Fruit fly (Drosophila melanogaster): ENCODE results near the gene Gdh.

Gdh gene

dm6 chr3R:23939921-23940839 lies 2.7 kb downstream of the Gdh start:
- TF ChIP-seq CG1620 (GFP tag; optimal IDR thresholded peaks at IDR 0.05) (peak; percentile 85), CG14711 (tag; optimal IDR thresholded peaks at IDR 0.05) (peak; percentile 78), cic (GFP tag; optimal IDR thresholded peaks at IDR 0.05) (peak; percentile 98), Hr96 (GFP tag; optimal IDR thresholded peaks at IDR 0.05) (peak; percentile 57), kay (GFP tag; ENCODE audit: borderline replicate concordance) (peak; percentile 99), pad (GFP tag; optimal IDR thresholded peaks at IDR 0.05) (peak; percentile 81), CG5204 (GFP tag; optimal IDR thresholded peaks at IDR 0.05) (no peak), CG7045 (GFP tag; optimal IDR thresholded peaks at IDR 0.05) (peak; percentile 94), Clk (GFP tag; optimal IDR thresholded peaks at IDR 0.05) (peak; percentile 91), ovo (GFP tag; optimal IDR thresholded peaks at IDR 0.05) (peak; percentile 98), bab1 (GFP tag; optimal IDR thresholded peaks at IDR 0.05) (no peak), toe (GFP tag; optimal IDR thresholded peaks at IDR 0.05) (no peak), tj (GFP tag; optimal IDR thresholded peaks at IDR 0.05) (no peak), Mnt (GFP tag; optimal IDR thresholded peaks at IDR 0.05) (peak; percentile 87), CG7101 (tag; optimal IDR thresholded peaks at IDR 0.05) (peak; percentile 92), Crg-1 (GFP tag; optimal IDR thresholded peaks at IDR 0.05) (peak; percentile 97), CG12768 (GFP tag; optimal IDR thresholded peaks at IDR 0.05) (peak; percentile 97), CG11617 (GFP tag; optimal IDR thresholded peaks at IDR 0.05) (peak; percentile 83), CG33017 (tag; optimal IDR thresholded peaks at IDR 0.05) (peak; percentile 86), cnc (optimal IDR thresholded peaks at IDR 0.05) (no peak)

dm6 chr3R:23938564-23939122 lies 4.3 kb downstream of the Gdh start:
- TF ChIP-seq CG14711 (tag; optimal IDR thresholded peaks at IDR 0.05): no peak
- no peak for TF ChIP-seq tj (GFP tag; optimal IDR thresholded peaks at IDR 0.05)
- no peak for TF ChIP-seq CG1620 (GFP tag; optimal IDR thresholded peaks at IDR 0.05)
- TF ChIP-seq Hr96 (GFP tag; optimal IDR thresholded peaks at IDR 0.05): no peak
- TF ChIP-seq Mnt (GFP tag; optimal IDR thresholded peaks at IDR 0.05): peak; percentile 37
- no peak for TF ChIP-seq CG7101 (tag; optimal IDR thresholded peaks at IDR 0.05)
- peak; percentile 54 for TF ChIP-seq pad (GFP tag; optimal IDR thresholded peaks at IDR 0.05)
- no peak for TF ChIP-seq bab1 (GFP tag; optimal IDR thresholded peaks at IDR 0.05)
- peak; percentile 65 for TF ChIP-seq CG33017 (tag; optimal IDR thresholded peaks at IDR 0.05)
- TF ChIP-seq CG5204 (GFP tag; optimal IDR thresholded peaks at IDR 0.05): no peak
- TF ChIP-seq ovo (GFP tag; optimal IDR thresholded peaks at IDR 0.05): no peak
- TF ChIP-seq cic (GFP tag; optimal IDR thresholded peaks at IDR 0.05): peak; percentile 63
- no peak for TF ChIP-seq Clk (GFP tag; optimal IDR thresholded peaks at IDR 0.05)
- TF ChIP-seq Crg-1 (GFP tag; optimal IDR thresholded peaks at IDR 0.05): no peak
- peak; percentile 52 for TF ChIP-seq CG12768 (GFP tag; optimal IDR thresholded peaks at IDR 0.05)
- TF ChIP-seq toe (GFP tag; optimal IDR thresholded peaks at IDR 0.05): no peak
- TF ChIP-seq CG11617 (GFP tag; optimal IDR thresholded peaks at IDR 0.05): peak; percentile 54
- TF ChIP-seq cnc (optimal IDR thresholded peaks at IDR 0.05): no peak
- TF ChIP-seq CG7045 (GFP tag; optimal IDR thresholded peaks at IDR 0.05): peak; percentile 29
- no peak for TF ChIP-seq kay (GFP tag; ENCODE audit: borderline replicate concordance)

- TF ChIP-seq ovo (GFP tag; optimal IDR thresholded peaks at IDR 0.05) (no peak), cnc (optimal IDR thresholded peaks at IDR 0.05) (no peak), toe (GFP tag; optimal IDR thresholded peaks at IDR 0.05) (no peak), kay (GFP tag; ENCODE audit: borderline replicate concordance) (no peak), CG7101 (tag; optimal IDR thresholded peaks at IDR 0.05) (peak; percentile 71), CG33017 (tag; optimal IDR thresholded peaks at IDR 0.05) (peak; percentile 86), CG1620 (GFP tag; optimal IDR thresholded peaks at IDR 0.05) (no peak), CG7045 (GFP tag; optimal IDR thresholded peaks at IDR 0.05) (peak; percentile 25), pad (GFP tag; optimal IDR thresholded peaks at IDR 0.05) (peak; percentile 32), Clk (GFP tag; optimal IDR thresholded peaks at IDR 0.05) (no peak), CG11617 (GFP tag; optimal IDR thresholded peaks at IDR 0.05) (peak; percentile 58), tj (GFP tag; optimal IDR thresholded peaks at IDR 0.05) (peak; percentile 19), CG5204 (GFP tag; optimal IDR thresholded peaks at IDR 0.05) (no peak), cic (GFP tag; optimal IDR thresholded peaks at IDR 0.05) (peak; percentile 61), Hr96 (GFP tag; optimal IDR thresholded peaks at IDR 0.05) (no peak), CG12768 (GFP tag; optimal IDR thresholded peaks at IDR 0.05) (peak; percentile 28), bab1 (GFP tag; optimal IDR thresholded peaks at IDR 0.05) (peak; percentile 63), CG14711 (tag; optimal IDR thresholded peaks at IDR 0.05) (peak; percentile 75), Mnt (GFP tag; optimal IDR thresholded peaks at IDR 0.05) (peak; percentile 60), Crg-1 (GFP tag; optimal IDR thresholded peaks at IDR 0.05) (peak; percentile 30)
Observed at dm6 chr3R:23933684-23934575, 9.0 kb downstream of the Gdh start, which contains the start of gene CG5854. CG5854 (plus strand) TSS chr3R:23933912.

- TF ChIP-seq cic (GFP tag; optimal IDR thresholded peaks at IDR 0.05) (no peak), kay (GFP tag; ENCODE audit: borderline replicate concordance) (no peak), CG33017 (tag; optimal IDR thresholded peaks at IDR 0.05) (no peak), Hr96 (GFP tag; optimal IDR thresholded peaks at IDR 0.05) (no peak), cnc (optimal IDR thresholded peaks at IDR 0.05) (no peak), bab1 (GFP tag; optimal IDR thresholded peaks at IDR 0.05) (no peak), CG14711 (tag; optimal IDR thresholded peaks at IDR 0.05) (no peak), CG1620 (GFP tag; optimal IDR thresholded peaks at IDR 0.05) (no peak), pad (GFP tag; optimal IDR thresholded peaks at IDR 0.05) (no peak), Mnt (GFP tag; optimal IDR thresholded peaks at IDR 0.05) (no peak), Crg-1 (GFP tag; optimal IDR thresholded peaks at IDR 0.05) (no peak), ovo (GFP tag; optimal IDR thresholded peaks at IDR 0.05) (no peak), Clk (GFP tag; optimal IDR thresholded peaks at IDR 0.05) (no peak), CG11617 (GFP tag; optimal IDR thresholded peaks at IDR 0.05) (no peak)
Observed at dm6 chr3R:23933430-23933683, 9.5 kb downstream of the Gdh start, which contains the start of gene RpS19b. RpS19b (minus strand) TSS chr3R:23933530.
